Fruit fly (Drosophila melanogaster): ENCODE data around the gene Kaz.

Gene Kaz

DNA sequence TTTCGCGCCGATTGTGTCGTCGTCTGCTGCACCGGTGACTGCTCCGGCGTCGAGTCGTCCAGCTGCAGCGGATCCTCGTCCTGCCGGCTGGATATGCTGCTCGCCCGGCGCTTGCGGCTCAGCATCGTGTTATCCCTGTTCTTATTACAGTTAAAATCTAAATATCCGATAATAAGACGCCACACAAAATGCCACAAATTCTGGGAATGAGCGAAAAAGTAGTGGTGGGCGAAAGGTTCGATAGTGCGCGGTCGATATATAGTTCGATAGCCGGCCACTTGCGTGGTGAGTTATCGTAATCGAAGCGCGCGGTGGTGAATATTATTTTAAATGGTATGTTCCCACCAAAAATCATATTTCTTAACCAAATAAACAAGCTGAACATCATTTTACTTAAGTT lies 24.7 kb downstream of the Kaz start, which contains the start of gene polybromo (continued):
- peak; percentile 89 for TF ChIP-seq CG34224 (GFP tag; IDR thresholded peaks at IDR 0.05; ENCODE audit: partially characterized antibody)
- peak; percentile 33 for TF ChIP-seq vvl (GFP tag; IDR thresholded peaks at IDR 0.05)
- peak; percentile 1 for TF ChIP-seq CHES-1-like (GFP tag; optimal IDR thresholded peaks at IDR 0.05)
- peak; percentile 93 for TF ChIP-seq CG6791 (GFP tag; IDR thresholded peaks at IDR 0.05; ENCODE audit: partially characterized antibody)
- peak; percentile 76 for TF ChIP-seq CG14860 (GFP tag; IDR thresholded peaks at IDR 0.05; ENCODE audit: partially characterized antibody)
- TF ChIP-seq Dbx (GFP tag; IDR thresholded peaks at IDR 0.05), result peak; percentile 16; the same call in 1 of the 3 replicates
- no peak for TF ChIP-seq CG8944 (GFP tag; optimal IDR thresholded peaks at IDR 0.05)
- peak; percentile 97 for TF ChIP-seq Sry-δ (GFP tag; optimal IDR thresholded peaks at IDR 0.05)
- no peak for TF ChIP-seq Atf6 (GFP tag; IDR thresholded peaks at IDR 0.05)
- peak; percentile 80 for TF ChIP-seq pzg (GFP tag; optimal IDR thresholded peaks at IDR 0.05)
- peak in 1 of 3 experiments; percentile 70 for TF ChIP-seq Stat92E (GFP tag; optimal IDR thresholded peaks at IDR 0.05)
- peak; percentile 13 for TF ChIP-seq Fer1 (GFP tag; optimal IDR thresholded peaks at IDR 0.05)
- TF ChIP-seq row (GFP tag; IDR thresholded peaks at IDR 0.05), result peak; percentile 42; the same call in 2 of the 3 replicates
- TF ChIP-seq CG17829 (tag; optimal IDR thresholded peaks at IDR 0.05), result peak; percentile 37
- no peak for TF ChIP-seq ara (GFP tag; IDR thresholded peaks at IDR 0.05)
- peak; percentile 13 for TF ChIP-seq CG2120 (GFP tag; optimal IDR thresholded peaks at IDR 0.05)
- TF ChIP-seq hkb (optimal IDR thresholded peaks at IDR 0.05), result no peak
- no peak for TF ChIP-seq hkb (GFP tag; IDR thresholded peaks at IDR 0.05)
- TF ChIP-seq slbo (GFP tag; IDR thresholded peaks at IDR 0.05), result peak; percentile 30; the same call in 1 of the 2 replicates
- TF ChIP-seq sna (GFP tag; IDR thresholded peaks at IDR 0.05; ENCODE audit: partially characterized antibody), result peak; percentile 85
- peak; percentile 33 for TF ChIP-seq CG14710 (tag; optimal IDR thresholded peaks at IDR 0.05)
- peak; percentile 59 for TF ChIP-seq Sin3A (optimal IDR thresholded peaks at IDR 0.05)
- TF ChIP-seq CG2129 (GFP tag; IDR thresholded peaks at IDR 0.05; ENCODE audit: partially characterized antibody), result peak; percentile 64
- TF ChIP-seq sens-2 (GFP tag; IDR thresholded peaks at IDR 0.05), result no peak
- TF ChIP-seq sens (GFP tag), result peak; percentile 49
- peak; percentile 83 for TF ChIP-seq knrl (GFP tag; IDR thresholded peaks at IDR 0.05; ENCODE audit: partially characterized antibody)
- TF ChIP-seq croc (GFP tag; conservative IDR thresholded peaks at IDR 0.05), result no peak
- peak; percentile 33 for TF ChIP-seq Ets97D (GFP tag; optimal IDR thresholded peaks at IDR 0.05)
- peak; percentile 0 for TF ChIP-seq HmgZ (tag; optimal IDR thresholded peaks at IDR 0.05)
- peak; percentile 76 for TF ChIP-seq MESR4 (GFP tag; optimal IDR thresholded peaks at IDR 0.05)
- TF ChIP-seq CG30403 (GFP tag; optimal IDR thresholded peaks at IDR 0.05), result peak; percentile 17
- peak; percentile 27 for TF ChIP-seq gfzf (GFP tag; optimal IDR thresholded peaks at IDR 0.05)
- TF ChIP-seq Dll (GFP tag; IDR thresholded peaks at IDR 0.05; ENCODE audit: partially characterized antibody), result peak; percentile 91
- peak; percentile 88 for TF ChIP-seq nerfin-2 (GFP tag; IDR thresholded peaks at IDR 0.05; ENCODE audit: partially characterized antibody)
- peak; percentile 93 for TF ChIP-seq chinmo (GFP tag; IDR thresholded peaks at IDR 0.05; ENCODE audit: partially characterized antibody)
- TF ChIP-seq Mad (GFP tag; optimal IDR thresholded peaks at IDR 0.05), result no peak
- TF ChIP-seq CG3281 (GFP tag; optimal IDR thresholded peaks at IDR 0.05), result no peak
- no peak for TF ChIP-seq NK7.1 (GFP tag; optimal IDR thresholded peaks at IDR 0.05)
- TF ChIP-seq B-H1 (GFP tag; IDR thresholded peaks at IDR 0.05), result no peak
- TF ChIP-seq hbn (GFP tag; IDR thresholded peaks at IDR 0.05; ENCODE audit: partially characterized antibody), result peak; percentile 81
- no peak for TF ChIP-seq CG15479 (GFP tag; optimal IDR thresholded peaks at IDR 0.05)
- TF ChIP-seq luna (GFP tag; optimal IDR thresholded peaks at IDR 0.05), result no peak
- peak; percentile 90 for TF ChIP-seq Scr (GFP tag; IDR thresholded peaks at IDR 0.05; ENCODE audit: partially characterized antibody)
- TF ChIP-seq E2f1 (GFP tag; IDR thresholded peaks at IDR 0.05), result peak; percentile 64
- TF ChIP-seq ap (GFP tag; IDR thresholded peaks at IDR 0.05), result no peak
- peak; percentile 51; the same call in 1 of the 2 replicates for TF ChIP-seq CG42726 (GFP tag; IDR thresholded peaks at IDR 0.05; ENCODE audit: partially characterized antibody)
- TF ChIP-seq unc-4 (GFP tag; IDR thresholded peaks at IDR 0.05; ENCODE audit: partially characterized antibody), result peak; percentile 94
- peak; percentile 67 for TF ChIP-seq YL-1 (GFP tag; optimal IDR thresholded peaks at IDR 0.05)
- TF ChIP-seq CG9932 (GFP tag; IDR thresholded peaks at IDR 0.05), result peak; percentile 36; the same call in 1 of the 2 replicates
- peak; percentile 87 for TF ChIP-seq Opbp (GFP tag; IDR thresholded peaks at IDR 0.05; ENCODE audit: partially characterized antibody)

Data from whole organism, embryonic.